Worm (Caenorhabditis elegans): Measurements from ENCODE around the gene F59E12.1.

DNA sequence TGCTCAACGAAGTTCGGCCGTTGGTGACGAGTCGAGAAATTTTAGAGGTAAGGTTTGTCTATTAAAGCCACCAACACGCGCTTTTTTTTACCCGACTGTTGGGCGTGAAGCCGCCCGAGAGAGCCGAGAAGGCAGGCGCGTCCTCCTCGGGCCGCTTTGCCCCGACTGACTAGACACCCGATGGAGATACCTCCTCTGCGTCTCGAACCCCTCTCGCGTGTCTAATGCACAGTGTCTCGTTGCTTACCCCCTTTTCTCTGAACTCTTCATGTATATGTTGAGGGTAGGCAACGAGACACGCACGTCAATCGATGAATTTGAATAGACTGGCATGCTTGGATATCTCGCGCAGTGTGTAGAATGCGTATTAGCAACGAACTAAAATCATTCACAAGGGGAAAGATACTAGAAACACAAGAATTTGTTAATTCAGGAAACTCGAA, 7.4 kb downstream of the F59E12.1 start:
- TF ChIP-seq W03F9.2 (tag; optimal IDR thresholded peaks at IDR 0.05), result no peak
- peak; percentile 84 for TF ChIP-seq him-1 (tag; optimal IDR thresholded peaks at IDR 0.05)
